Fruit fly (Drosophila melanogaster) whole organism, embryonic: ENCODE data around the gene Cpr73D.

Source experiments
- Adf1 ChIP-seq: fragments of 200-800 bp; sonication (Bioruptor generic); IDR thresholded peaks from 2 replicates; pipeline ENCODE4 v1.3.6; 2022; ENCODE audit warnings: missing biosample characterization, missing genetic modification characterization
- CG1024 ChIP-seq: fragments of 200-800 bp; sonication (Bioruptor generic); IDR thresholded peaks from 2 replicates; pipeline ENCODE4 v1.3.6; 2022; ENCODE audit warnings: missing biosample characterization, missing genetic modification characterization
- CG11085 ChIP-seq: fragments of 200-800 bp; sonication (Bioruptor generic); IDR thresholded peaks from 2 replicates; pipeline ENCODE4 v1.3.6; 2022; ENCODE audit warnings: missing biosample characterization, missing genetic modification characterization
- CG12236 ChIP-seq: fragments of 200-800 bp; sonication (Bioruptor generic); optimal IDR thresholded peaks from 2 replicates; lab custom pipeline; 2016; ENCODE audit warnings: missing biosample characterization, missing genetic modification characterization
- CG13287 ChIP-seq: fragments of 200-800 bp; sonication (Bioruptor generic); IDR thresholded peaks from 2 replicates; pipeline ENCODE4 v1.3.6; 2022; ENCODE audit warnings: missing biosample characterization, missing genetic modification characterization; ENCODE audit not compliant: partially characterized antibody
- CG14050 ChIP-seq: fragments of 200-800 bp; sonication (Bioruptor generic); IDR thresholded peaks from 3 replicates; pipeline ENCODE4 v1.3.6; 2022; ENCODE audit warnings: missing biosample characterization, missing genetic modification characterization
- CG1529 ChIP-seq: fragments of 200-800 bp; sonication (Bioruptor generic); optimal IDR thresholded peaks from 3 replicates; lab custom pipeline; 2018; ENCODE audit warnings: missing biosample characterization, missing genetic modification characterization
- CG17359 ChIP-seq: fragments of 200-800 bp; sonication (Bioruptor generic); optimal IDR thresholded peaks from 3 replicates; lab custom pipeline; 2018; ENCODE audit warnings: missing biosample characterization, mild to moderate bottlenecking, missing genetic modification characterization, moderate library complexity
- CG18262 ChIP-seq: fragments of 200-800 bp; optimal IDR thresholded peaks from 3 replicates; lab custom pipeline; 2019; ENCODE audit warnings: missing biosample characterization, mild to moderate bottlenecking, missing genetic modification characterization, moderate library complexity
- CG2129 ChIP-seq: fragments of 200-800 bp; sonication (Bioruptor generic); IDR thresholded peaks from 2 replicates; pipeline ENCODE4 v1.3.6; 2022; ENCODE audit warnings: missing biosample characterization, missing genetic modification characterization; ENCODE audit not compliant: partially characterized antibody
- CG2678 ChIP-seq: fragments of 200-800 bp; sonication (Bioruptor generic); optimal IDR thresholded peaks from 3 replicates; lab custom pipeline; 2019; ENCODE audit warnings: missing biosample characterization, mild to moderate bottlenecking, missing genetic modification characterization, moderate library complexity
- CG2712 ChIP-seq: fragments of 200-800 bp; optimal IDR thresholded peaks from 3 replicates; lab custom pipeline; 2019; ENCODE audit warnings: missing biosample characterization, mild to moderate bottlenecking, missing genetic modification characterization, moderate library complexity
- CG31224 ChIP-seq: fragments of 200-800 bp; sonication (Bioruptor generic); IDR thresholded peaks from 2 replicates; pipeline ENCODE4 v1.3.6; 2022; ENCODE audit warnings: missing biosample characterization, missing genetic modification characterization
- CG32767 ChIP-seq: fragments of 200-800 bp; sonication (Bioruptor generic); IDR thresholded peaks from 2 replicates; pipeline ENCODE4 v1.3.6; 2022; ENCODE audit warnings: missing biosample characterization, missing genetic modification characterization
- CG3407 ChIP-seq: fragments of 200-800 bp; sonication (Bioruptor generic); optimal IDR thresholded peaks from 2 replicates; lab custom pipeline; 2018; ENCODE audit warnings: missing biosample characterization, mild to moderate bottlenecking, missing genetic modification characterization
- CG6791 ChIP-seq: fragments of 200-800 bp; sonication (Bioruptor generic); IDR thresholded peaks from 3 replicates; pipeline ENCODE4 v1.3.6; 2022; ENCODE audit warnings: missing biosample characterization, missing genetic modification characterization; ENCODE audit not compliant: partially characterized antibody
- CG8290 ChIP-seq, 3 experiments: fragments of 200-800 bp; sonication (Bioruptor generic); optimal IDR thresholded peaks; 2 replicates each; lab custom pipeline; 2016 to 2019; ENCODE audit warnings: missing biosample characterization in 3 of 3, missing genetic modification characterization in 3 of 3, mild to moderate bottlenecking in 2 of 3, moderate library complexity in 1 of 3
- CG8359 ChIP-seq: fragments of 200-800 bp; sonication (Bioruptor generic); optimal IDR thresholded peaks from 2 replicates; lab custom pipeline; 2017; ENCODE audit warnings: missing biosample characterization, mild to moderate bottlenecking, missing genetic modification characterization, borderline replicate concordance
- Dip2 ChIP-seq: fragments of 200-800 bp; sonication (Bioruptor generic); IDR thresholded peaks from 2 replicates; pipeline ENCODE4 v1.3.6; 2022; ENCODE audit warnings: missing biosample characterization, missing genetic modification characterization
- Doc3 ChIP-seq: fragments of 200-800 bp; sonication (Bioruptor generic); IDR thresholded peaks from 3 replicates; pipeline ENCODE4 v1.3.6; 2022; ENCODE audit warnings: missing biosample characterization, missing genetic modification characterization; ENCODE audit not compliant: partially characterized antibody
- Ets97D ChIP-seq: fragments of 200-800 bp; sonication (Bioruptor generic); optimal IDR thresholded peaks from 3 replicates; lab custom pipeline; 2016; ENCODE audit warnings: missing biosample characterization, missing genetic modification characterization
- Fer1 ChIP-seq: fragments of 200-800 bp; sonication (Bioruptor generic); optimal IDR thresholded peaks from 2 replicates; lab custom pipeline; 2017; ENCODE audit warnings: missing biosample characterization, mild to moderate bottlenecking, missing genetic modification characterization
- Hsf ChIP-seq: fragments of 200-800 bp; sonication (Bioruptor generic); optimal IDR thresholded peaks from 3 replicates; lab custom pipeline; 2016; ENCODE audit warnings: missing biosample characterization, missing genetic modification characterization
- Kr ChIP-seq: fragments of 200-800 bp; sonication (Bioruptor generic); optimal IDR thresholded peaks from 2 replicates; lab custom pipeline; 2017; ENCODE audit warnings: missing biosample characterization, mild to moderate bottlenecking, missing genetic modification characterization
- Mes4 ChIP-seq: fragments of 200-800 bp; sonication (Bioruptor generic); optimal IDR thresholded peaks from 2 replicates; lab custom pipeline; 2016; ENCODE audit warnings: missing biosample characterization, missing genetic modification characterization
- NC2β ChIP-seq: fragments of 200-800 bp; sonication (Bioruptor generic); optimal IDR thresholded peaks from 2 replicates; lab custom pipeline; 2016; ENCODE audit warnings: missing biosample characterization, missing genetic modification characterization
- Rfx ChIP-seq: fragments of 200-800 bp; sonication (Bioruptor generic); IDR thresholded peaks from 2 replicates; pipeline ENCODE4 v1.3.6; 2022; ENCODE audit warnings: missing biosample characterization, missing genetic modification characterization
- Sox102F ChIP-seq: fragments of 200-800 bp; sonication (Bioruptor generic); optimal IDR thresholded peaks from 2 replicates; lab custom pipeline; 2018; ENCODE audit warnings: missing biosample characterization, mild to moderate bottlenecking, missing genetic modification characterization, moderate library complexity
- amos ChIP-seq: fragments of 200-800 bp; sonication (Bioruptor generic); IDR thresholded peaks from 2 replicates; pipeline ENCODE4 v1.3.6; 2022; ENCODE audit warnings: missing biosample characterization, missing genetic modification characterization; ENCODE audit not compliant: partially characterized antibody
- ato ChIP-seq: fragments of 200-800 bp; sonication (Bioruptor generic); IDR thresholded peaks from 2 replicates; pipeline ENCODE4 v1.3.6; 2022; ENCODE audit warnings: missing biosample characterization, missing genetic modification characterization; ENCODE audit not compliant: partially characterized antibody
- az2 ChIP-seq: fragments of 200-800 bp; sonication (Bioruptor generic); optimal IDR thresholded peaks from 3 replicates; lab custom pipeline; 2016; ENCODE audit warnings: missing biosample characterization, missing genetic modification characterization
- bowl ChIP-seq: fragments of 200-800 bp; sonication (Bioruptor generic); IDR thresholded peaks from 2 replicates; pipeline ENCODE4 v1.3.6; 2022; ENCODE audit warnings: missing biosample characterization, missing genetic modification characterization
- da ChIP-seq: fragments of 200-800 bp; sonication (Bioruptor generic); optimal IDR thresholded peaks from 2 replicates; lab custom pipeline; 2016; ENCODE audit warnings: missing biosample characterization, missing genetic modification characterization
- dpn ChIP-seq, 2 experiments: fragments of 200-800 bp; sonication (Bioruptor generic); optimal IDR thresholded peaks; 3 replicates each; lab custom pipeline; 2016; ENCODE audit warnings: missing biosample characterization in 2 of 2, missing genetic modification characterization in 2 of 2
- exex ChIP-seq: fragments of 200-800 bp; sonication (Bioruptor generic); optimal IDR thresholded peaks from 4 replicates; lab custom pipeline; 2018; ENCODE audit warnings: missing biosample characterization, mild to moderate bottlenecking, missing genetic modification characterization, moderate library complexity
- gem ChIP-seq: fragments of 200-800 bp; sonication (Bioruptor generic); optimal IDR thresholded peaks from 2 replicates; lab custom pipeline; 2019; ENCODE audit warnings: missing biosample characterization, mild to moderate bottlenecking, missing genetic modification characterization, moderate library complexity
- kni ChIP-seq: fragments of 200-800 bp; sonication (Bioruptor generic); optimal IDR thresholded peaks from 3 replicates; lab custom pipeline; 2017; ENCODE audit warnings: mild to moderate bottlenecking, missing biosample characterization, missing genetic modification reagents, missing genetic modification characterization
- lab ChIP-seq: fragments of 200-800 bp; sonication (Bioruptor generic); optimal IDR thresholded peaks from 3 replicates; lab custom pipeline; 2017; ENCODE audit warnings: missing biosample characterization, missing genetic modification characterization, mild to moderate bottlenecking, moderate library complexity, missing genetic modification reagents
- oc ChIP-seq: fragments of 200-800 bp; sonication (Bioruptor generic); optimal IDR thresholded peaks from 2 replicates; lab custom pipeline; 2018; ENCODE audit warnings: missing biosample characterization, mild to moderate bottlenecking, missing genetic modification characterization, moderate library complexity
- pzg ChIP-seq: fragments of 200-800 bp; sonication (Bioruptor generic); optimal IDR thresholded peaks from 3 replicates; lab custom pipeline; 2018; ENCODE audit warnings: missing biosample characterization, mild to moderate bottlenecking, missing genetic modification characterization, moderate library complexity
- sim ChIP-seq: fragments of 200-800 bp; sonication (Bioruptor generic); IDR thresholded peaks from 2 replicates; pipeline ENCODE4 v1.3.6; 2022; ENCODE audit warnings: missing biosample characterization, missing genetic modification characterization
- sqz ChIP-seq: fragments of 200-800 bp; sonication (Bioruptor generic); optimal IDR thresholded peaks from 3 replicates; lab custom pipeline; 2018; ENCODE audit warnings: missing biosample characterization, mild to moderate bottlenecking, missing genetic modification characterization
- stc ChIP-seq: fragments of 200-800 bp; sonication (Bioruptor generic); IDR thresholded peaks from 2 replicates; pipeline ENCODE4 v1.3.6; 2022; ENCODE audit warnings: missing biosample characterization, missing genetic modification characterization
- tio ChIP-seq: fragments of 200-800 bp; sonication (Bioruptor generic); optimal IDR thresholded peaks from 2 replicates; lab custom pipeline; 2017; ENCODE audit warnings: missing biosample characterization, missing genetic modification characterization, inconsistent platforms
- vnd ChIP-seq: fragments of 200-800 bp; sonication (Bioruptor generic); IDR thresholded peaks from 3 replicates; pipeline ENCODE4 v1.3.6; 2022; ENCODE audit warnings: missing biosample characterization, missing genetic modification characterization; ENCODE audit not compliant: partially characterized antibody
- wdn ChIP-seq: fragments of 200-800 bp; sonication (Bioruptor generic); IDR thresholded peaks from 2 replicates; pipeline ENCODE4 v1.3.6; 2022; ENCODE audit warnings: missing biosample characterization, missing genetic modification characterization
- zen ChIP-seq: fragments of 200-800 bp; sonication (Bioruptor generic); optimal IDR thresholded peaks from 3 replicates; lab custom pipeline; 2018; ENCODE audit warnings: missing biosample characterization, mild to moderate bottlenecking, missing genetic modification characterization, moderate library complexity
- zfh1 ChIP-seq: fragments of 200-800 bp; sonication (Bioruptor generic); IDR thresholded peaks from 3 replicates; pipeline ENCODE4 v1.3.6; 2022; ENCODE audit warnings: missing biosample characterization, missing genetic modification characterization

Gene Cpr73D

dm6 chr3L:16890650-16891336, 66.7 kb downstream of the Cpr73D start (continued):
- TF ChIP-seq tio (peak; percentile 87), Fer1 (GFP tag; lab: Kevin White, UChicago) (peak; percentile 75), CG11085 (peak; percentile 58), sim (GFP tag; lab: Robert Waterston, UW) (peak; percentile 86), CG1529 (GFP tag; lab: Kevin White, UChicago) (peak; percentile 89), vnd (GFP tag; lab: Robert Waterston, UW) (0 out of 3 replicates have a peak, but pooled peaks have one; percentile 25), dpn (GFP tag; optimal IDR thresholded peaks at IDR 0.05; lab: Kevin White, UChicago) (peak; percentile 86 to 92), CG32767 (GFP tag; lab: Robert Waterston, UW) (peak; percentile 87), oc (tag; lab: Kevin White, UChicago) (peak; percentile 90), CG12236 (GFP tag; lab: Kevin White, UChicago) (peak; percentile 86), zfh1 (GFP tag; lab: Robert Waterston, UW) (peak; percentile 95), Adf1 (GFP tag; lab: Robert Waterston, UW) (peak; percentile 98), sqz (peak; percentile 84), CG31224 (GFP tag; lab: Robert Waterston, UW) (peak; percentile 64), Ets97D (GFP tag; lab: Kevin White, UChicago) (peak; percentile 42), zen (peak; percentile 82), CG18262 (tag; lab: Kevin White, UChicago) (peak; percentile 94), da (peak; percentile 75), NC2β (GFP tag; lab: Kevin White, UChicago) (peak; percentile 89)

dm6 chr3L:16889545-16889944, 67.9 kb downstream of the Cpr73D start:
- TF ChIP-seq Dip2 (GFP tag; lab: Robert Waterston, UW) = no peak
- TF ChIP-seq ato (GFP tag; lab: Robert Waterston, UW) = no peak
- no peak for TF ChIP-seq kni (GFP tag; lab: Kevin White, UChicago)
- TF ChIP-seq amos (GFP tag; lab: Robert Waterston, UW) = 0 out of 2 replicates have a peak, but pooled peaks have one; percentile 9
- TF ChIP-seq gem (tag; lab: Kevin White, UChicago) = no peak
- no peak for TF ChIP-seq CG1024 (GFP tag; lab: Robert Waterston, UW)
- peak; percentile 41 for TF ChIP-seq CG13287 (GFP tag; lab: Robert Waterston, UW)
- no peak for TF ChIP-seq CG14050 (GFP tag; lab: Robert Waterston, UW)
- no peak for TF ChIP-seq wdn (GFP tag; lab: Robert Waterston, UW)
- no peak for TF ChIP-seq stc (GFP tag; lab: Robert Waterston, UW)
- TF ChIP-seq CG8290 (GFP tag; optimal IDR thresholded peaks at IDR 0.05; lab: Kevin White, UChicago) = no peak
- peak in 1 of 2 experiments; percentile 40 for TF ChIP-seq CG8290 (tag; optimal IDR thresholded peaks at IDR 0.05; lab: Kevin White, UChicago)
- TF ChIP-seq pzg (GFP tag; lab: Kevin White, UChicago) = no peak
- TF ChIP-seq CG6791 (GFP tag; lab: Robert Waterston, UW) = peak; percentile 60; the same call in 2 of the 3 replicates
- no peak for TF ChIP-seq CG17359 (tag; lab: Kevin White, UChicago)
- peak; percentile 19; the same call in 1 of the 2 replicates for TF ChIP-seq Rfx (GFP tag; lab: Robert Waterston, UW)
- TF ChIP-seq Kr (GFP tag; lab: Kevin White, UChicago) = no peak
- no peak for TF ChIP-seq CG2129 (GFP tag; lab: Robert Waterston, UW)
- no peak for TF ChIP-seq CG8359 (GFP tag; lab: Kevin White, UChicago)
- no peak for TF ChIP-seq Sox102F
- no peak for TF ChIP-seq Doc3 (GFP tag; lab: Robert Waterston, UW)
- TF ChIP-seq CG2678 (tag; lab: Kevin White, UChicago) = no peak
- TF ChIP-seq lab = no peak
- TF ChIP-seq CG2712 (tag; lab: Kevin White, UChicago) = no peak
- TF ChIP-seq az2 (GFP tag; lab: Kevin White, UChicago) = no peak
- TF ChIP-seq exex = no peak
- TF ChIP-seq oc (tag; lab: Kevin White, UChicago) = no peak
- no peak for TF ChIP-seq Mes4 (GFP tag; lab: Kevin White, UChicago)
- TF ChIP-seq CG3407 (GFP tag; lab: Kevin White, UChicago) = no peak
- no peak for TF ChIP-seq Hsf (GFP tag; lab: Kevin White, UChicago)
- TF ChIP-seq bowl = no peak
